Fruit fly (Drosophila melanogaster): Measurements from ENCODE around the gene skd.

The skd gene

dm6 chr3L:21026917-21027517 is at the start of gene skd:
Gene skd, minus strand, starts transcription at chr3L:21027434.
- no peak for TF ChIP-seq noc (tag; optimal IDR thresholded peaks at IDR 0.05)

- no peak for TF ChIP-seq noc (tag; optimal IDR thresholded peaks at IDR 0.05)
Observed at dm6 chr3L:21070063-21070462, 42.8 kb upstream of the skd start.

- TF ChIP-seq noc (tag; optimal IDR thresholded peaks at IDR 0.05): peak; percentile 55
Observed at dm6 chr3L:21069453-21069852, 42.2 kb upstream of the skd start.

dm6 chr3L:21067553-21068157 is 40.4 kb upstream of the skd start:
- peak; percentile 1 for TF ChIP-seq noc (tag; optimal IDR thresholded peaks at IDR 0.05)

dm6 chr3L:21066210-21066912 is 39.1 kb upstream of the skd start:
- no peak for TF ChIP-seq noc (tag; optimal IDR thresholded peaks at IDR 0.05)

dm6 chr3L:21065212-21065902 is 38.1 kb upstream of the skd start, which contains the start of gene CG43072:
Gene CG43072, plus strand, starts transcription at chr3L:21065852.
- peak; percentile 35 for TF ChIP-seq noc (tag; optimal IDR thresholded peaks at IDR 0.05)

dm6 chr3L:21064587-21064986 is 37.4 kb upstream of the skd start:
- TF ChIP-seq noc (tag; optimal IDR thresholded peaks at IDR 0.05): no peak

dm6 chr3L:21061968-21062367 is 34.7 kb upstream of the skd start:
- no peak for TF ChIP-seq noc (tag; optimal IDR thresholded peaks at IDR 0.05)

dm6 chr3L:21060189-21061070 is 33.2 kb upstream of the skd start:
- TF ChIP-seq noc (tag; optimal IDR thresholded peaks at IDR 0.05): no peak

- TF ChIP-seq noc (tag; optimal IDR thresholded peaks at IDR 0.05): peak; percentile 7
Observed at dm6 chr3L:21058651-21059050, 31.4 kb upstream of the skd start.

- no peak for TF ChIP-seq noc (tag; optimal IDR thresholded peaks at IDR 0.05)
Observed at dm6 chr3L:21057568-21057940, 30.3 kb upstream of the skd start.

dm6 chr3L:21056792-21057567 is 29.7 kb upstream of the skd start:
- TF ChIP-seq noc (tag; optimal IDR thresholded peaks at IDR 0.05): no peak

dm6 chr3L:21056290-21056689 is 29.1 kb upstream of the skd start:
- no peak for TF ChIP-seq noc (tag; optimal IDR thresholded peaks at IDR 0.05)

- no peak for TF ChIP-seq noc (tag; optimal IDR thresholded peaks at IDR 0.05)
Observed at dm6 chr3L:21055839-21056238, 28.6 kb upstream of the skd start.

dm6 chr3L:21054894-21055270 is 27.6 kb upstream of the skd start:
- no peak for TF ChIP-seq noc (tag; optimal IDR thresholded peaks at IDR 0.05)

All from whole organism, larva.